ENCODE assay signal across 1 worm cellular context in genomic region chrX:3822061-3822460, ce11.
A peak's percentile ranks its signal among the peaks of the same experiment; 100 is the strongest.
TF ChIP-seq lines count a peak whose summit lies in the region.

No protein-coding gene starts in this region.

TF ChIP-seq in whole organism, L4 larva, 104 proteins besides CTCF, POLR2A, EP300 and RAD21 (continued from another document):
- TF ChIP-seq dve-1 (tag; optimal IDR thresholded peaks at IDR 0.05; lab: Kevin White, UChicago; ENCODE audit: insufficient read depth) = peak; percentile 71
- TF ChIP-seq mxl-2 (GFP tag; conservative IDR thresholded peaks at IDR 0.05; lab: Robert Waterston, UW) = no peak
- TF ChIP-seq duxl-1 (tag; optimal IDR thresholded peaks at IDR 0.05; lab: Kevin White, UChicago; ENCODE audit: poor library complexity) = no peak
- TF ChIP-seq F49E8.2 (tag; optimal IDR thresholded peaks at IDR 0.05; lab: Kevin White, UChicago; ENCODE audit: borderline replicate concordance) = no peak
- no peak for TF ChIP-seq mes-2 (tag; optimal IDR thresholded peaks at IDR 0.05; lab: Kevin White, UChicago; ENCODE audit: poor library complexity, severe bottlenecking)
- TF ChIP-seq pha-4 (GFP tag; IDR thresholded peaks at IDR 0.05; lab: Robert Waterston, UW) = no peak
- no peak for TF ChIP-seq pha-4 (tag; optimal IDR thresholded peaks at IDR 0.05; lab: Kevin White, UChicago)
- TF ChIP-seq arid-1 (GFP tag; conservative IDR thresholded peaks at IDR 0.05; lab: Robert Waterston, UW) = no peak
- no peak for TF ChIP-seq daf-16 (GFP tag; optimal IDR thresholded peaks at IDR 0.05; lab: Kevin White, UChicago)
- peak; percentile 79 for TF ChIP-seq daf-16 (tag; optimal IDR thresholded peaks at IDR 0.05; lab: Kevin White, UChicago)
- TF ChIP-seq lir-3 (tag; optimal IDR thresholded peaks at IDR 0.05; lab: Kevin White, UChicago) = no peak
- TF ChIP-seq dpl-1 (GFP tag; optimal IDR thresholded peaks at IDR 0.05; lab: Kevin White, UChicago) = no peak
- TF ChIP-seq ctbp-1 (GFP tag; IDR thresholded peaks at IDR 0.05; lab: Robert Waterston, UW) = no peak
- TF ChIP-seq nhr-111 (GFP tag; optimal IDR thresholded peaks at IDR 0.05; lab: Kevin White, UChicago) = no peak
- peak; percentile 58 for TF ChIP-seq nhr-28 (tag; optimal IDR thresholded peaks at IDR 0.05; lab: Kevin White, UChicago)
- no peak for TF ChIP-seq Y5F2A.4 (GFP tag; optimal IDR thresholded peaks at IDR 0.05; lab: Kevin White, UChicago)
- no peak for TF ChIP-seq ceh-44 (GFP tag; IDR thresholded peaks at IDR 0.05; lab: Robert Waterston, UW)
- no peak for TF ChIP-seq zfp-3 (GFP tag; conservative IDR thresholded peaks at IDR 0.05; lab: Robert Waterston, UW)
- peak in 1 of 2 experiments; percentile 42 for TF ChIP-seq mdl-1 (tag; optimal IDR thresholded peaks at IDR 0.05; lab: Kevin White, UChicago)
- TF ChIP-seq mxl-3 (GFP tag; optimal IDR thresholded peaks at IDR 0.05; lab: Kevin White, UChicago) = no peak
- no peak for TF ChIP-seq egl-43 (GFP tag; IDR thresholded peaks at IDR 0.05; lab: Robert Waterston, UW)
- TF ChIP-seq T20F7.1 (GFP tag; optimal IDR thresholded peaks at IDR 0.05; lab: Kevin White, UChicago) = peak; percentile 24
- TF ChIP-seq egl-27 (tag; optimal IDR thresholded peaks at IDR 0.05; lab: Kevin White, UChicago) = no peak
- TF ChIP-seq daf-12 (tag; optimal IDR thresholded peaks at IDR 0.05; lab: Kevin White, UChicago) = no peak
- TF ChIP-seq dmd-9 (GFP tag; IDR thresholded peaks at IDR 0.05; lab: Robert Waterston, UW) = no peak
- no peak for TF ChIP-seq fkh-10 (GFP tag; optimal IDR thresholded peaks at IDR 0.05; lab: Kevin White, UChicago)
- TF ChIP-seq dmd-6 (GFP tag; IDR thresholded peaks at IDR 0.05; lab: Robert Waterston, UW) = peak; percentile 50; the same call in 1 of the 2 replicates
- no peak for TF ChIP-seq fos-1 (tag; optimal IDR thresholded peaks at IDR 0.05; lab: Kevin White, UChicago)
- TF ChIP-seq jun-1 (tag; optimal IDR thresholded peaks at IDR 0.05; lab: Kevin White, UChicago) = no peak
- TF ChIP-seq vab-7 (GFP tag; IDR thresholded peaks at IDR 0.05; lab: Robert Waterston, UW) = no peak
- TF ChIP-seq nhr-41 (GFP tag; IDR thresholded peaks at IDR 0.05; lab: Robert Waterston, UW) = no peak
- TF ChIP-seq unc-39 (tag; optimal IDR thresholded peaks at IDR 0.05; lab: Kevin White, UChicago) = no peak
- peak; percentile 52 for TF ChIP-seq hlh-30 (tag; optimal IDR thresholded peaks at IDR 0.05; lab: Kevin White, UChicago; ENCODE audit: insufficient read depth)
- no peak for TF ChIP-seq madf-5 (GFP tag; IDR thresholded peaks at IDR 0.05; lab: Robert Waterston, UW)
- TF ChIP-seq nhr-42 (GFP tag; IDR thresholded peaks at IDR 0.05; lab: Robert Waterston, UW) = no peak
- no peak for TF ChIP-seq saeg-2 (GFP tag; IDR thresholded peaks at IDR 0.05; lab: Robert Waterston, UW)
- TF ChIP-seq ceh-28 (tag; optimal IDR thresholded peaks at IDR 0.05; lab: Kevin White, UChicago) = no peak
- no peak for TF ChIP-seq pqm-1 (tag; optimal IDR thresholded peaks at IDR 0.05; lab: Kevin White, UChicago)
- TF ChIP-seq nhr-77 (tag; optimal IDR thresholded peaks at IDR 0.05; lab: Kevin White, UChicago) = peak; percentile 36
- no peak for TF ChIP-seq ztf-11 (tag; optimal IDR thresholded peaks at IDR 0.05; lab: Kevin White, UChicago)
- TF ChIP-seq F10B5.3 (tag; optimal IDR thresholded peaks at IDR 0.05; lab: Kevin White, UChicago) = no peak
- no peak for TF ChIP-seq nhr-76 (tag; optimal IDR thresholded peaks at IDR 0.05; lab: Kevin White, UChicago)
- no peak for TF ChIP-seq D1046.2 (GFP tag; IDR thresholded peaks at IDR 0.05; lab: Robert Waterston, UW)
- no peak for TF ChIP-seq aha-1 (tag; lab: Kevin White, UChicago)
- no peak for TF ChIP-seq madf-9 (GFP tag; conservative IDR thresholded peaks at IDR 0.05; lab: Robert Waterston, UW)
- no peak for TF ChIP-seq lim-7 (GFP tag; IDR thresholded peaks at IDR 0.05; lab: Robert Waterston, UW)
- TF ChIP-seq spr-3 (GFP tag; optimal IDR thresholded peaks at IDR 0.05; lab: Kevin White, UChicago) = no peak
- TF ChIP-seq ceh-20 (GFP tag; IDR thresholded peaks at IDR 0.05; lab: Robert Waterston, UW) = no peak
- TF ChIP-seq lin-38 (GFP tag; IDR thresholded peaks at IDR 0.05; lab: Robert Waterston, UW) = no peak
- no peak for TF ChIP-seq T26A8.4 (GFP tag; IDR thresholded peaks at IDR 0.05; lab: Robert Waterston, UW)
- TF ChIP-seq lin-13 (GFP tag; optimal IDR thresholded peaks at IDR 0.05; lab: Kevin White, UChicago) = no peak
